Worm (Caenorhabditis elegans): Measurements from ENCODE around the gene mpk-2.

Gene mpk-2

ce11 chrII:5103784-5104457 lies at the start of gene mpk-2, which contains the start of gene C04G6.11:
Gene mpk-2, plus strand, starts transcription at chrII:5104118.
Gene C04G6.11, minus strand, starts transcription at chrII:5103834.
- TF ChIP-seq blmp-1 (tag; optimal IDR thresholded peaks at IDR 0.05): peak; percentile 12
- peak; percentile 95 for TF ChIP-seq elt-2 (tag; optimal IDR thresholded peaks at IDR 0.05)
- TF ChIP-seq lin-35 (GFP tag; optimal IDR thresholded peaks at IDR 0.05): peak in 1 of 2 experiments; percentile 9
- no peak for TF ChIP-seq hlh-4 (tag; optimal IDR thresholded peaks at IDR 0.05)
- TF ChIP-seq pag-3 (tag; optimal IDR thresholded peaks at IDR 0.05; ENCODE audit: borderline replicate concordance, insufficient read depth): no peak

- TF ChIP-seq C34B4.2 (tag; optimal IDR thresholded peaks at IDR 0.05): no peak
- TF ChIP-seq egl-27 (tag; optimal IDR thresholded peaks at IDR 0.05): peak in 1 of 2 experiments; percentile 36
- TF ChIP-seq mab-9 (GFP tag; IDR thresholded peaks at IDR 0.05): peak; percentile 53; the same call in 1 of the 2 replicates
- TF ChIP-seq mep-1 (tag; optimal IDR thresholded peaks at IDR 0.05): peak; percentile 95
- no peak for TF ChIP-seq hlh-4 (tag; optimal IDR thresholded peaks at IDR 0.05)
- TF ChIP-seq elt-2 (tag; optimal IDR thresholded peaks at IDR 0.05): peak; percentile 99
- peak; percentile 96 for TF ChIP-seq rnt-1 (tag; optimal IDR thresholded peaks at IDR 0.05)
- peak; percentile 89 to 97 (median 94) for TF ChIP-seq ceh-82 (tag; optimal IDR thresholded peaks at IDR 0.05)
- peak; percentile 72 for TF ChIP-seq nhr-11 (tag; optimal IDR thresholded peaks at IDR 0.05)
- peak; percentile 93 for TF ChIP-seq xbp-1 (tag; optimal IDR thresholded peaks at IDR 0.05)
- TF ChIP-seq grh-1 (GFP tag; IDR thresholded peaks at IDR 0.05): peak; percentile 92
- peak; percentile 80 for TF ChIP-seq C04F5.9 (tag; optimal IDR thresholded peaks at IDR 0.05)
- TF ChIP-seq blmp-1 (tag; optimal IDR thresholded peaks at IDR 0.05): peak; percentile 87
- TF ChIP-seq nhr-76 (tag; optimal IDR thresholded peaks at IDR 0.05): no peak
- TF ChIP-seq nhr-85 (tag): peak; percentile 96
- TF ChIP-seq tlp-1 (tag; optimal IDR thresholded peaks at IDR 0.05): no peak
- TF ChIP-seq swsn-7 (tag; optimal IDR thresholded peaks at IDR 0.05): peak; percentile 93
- TF ChIP-seq mef-2 (tag; optimal IDR thresholded peaks at IDR 0.05): peak; percentile 17
- TF ChIP-seq egl-13 (tag; optimal IDR thresholded peaks at IDR 0.05): peak; percentile 69
- peak; percentile 95 to 96 for TF ChIP-seq efl-1 (optimal IDR thresholded peaks at IDR 0.05)
- TF ChIP-seq efl-1 (GFP tag; optimal IDR thresholded peaks at IDR 0.05 in 1 of 2): peak; percentile 93 to 99
- peak; percentile 93 for TF ChIP-seq isw-1 (GFP tag; IDR thresholded peaks at IDR 0.05)
- TF ChIP-seq nhr-12 (tag; optimal IDR thresholded peaks at IDR 0.05): no peak
- peak in 1 of 2 experiments; percentile 90 for TF ChIP-seq mdl-1 (tag; optimal IDR thresholded peaks at IDR 0.05)
- TF ChIP-seq dpl-1 (GFP tag; optimal IDR thresholded peaks at IDR 0.05): peak; percentile 93 to 94 (median 94)
- no peak for TF ChIP-seq ceh-63 (GFP tag; optimal IDR thresholded peaks at IDR 0.05)
- no peak for TF ChIP-seq pag-3 (tag; optimal IDR thresholded peaks at IDR 0.05; ENCODE audit: borderline replicate concordance, insufficient read depth)
- peak; percentile 85 for TF ChIP-seq irx-1 (tag; optimal IDR thresholded peaks at IDR 0.05)
- TF ChIP-seq lsy-2 (tag; optimal IDR thresholded peaks at IDR 0.05): peak; percentile 99 to 100
- peak; percentile 48 for TF ChIP-seq sox-4 (tag; optimal IDR thresholded peaks at IDR 0.05)
- no peak for TF ChIP-seq efl-3 (GFP tag; optimal IDR thresholded peaks at IDR 0.05)
- peak; percentile 99 for TF ChIP-seq unc-130 (tag; optimal IDR thresholded peaks at IDR 0.05)
- TF ChIP-seq ets-5 (GFP tag; IDR thresholded peaks at IDR 0.05): no peak
- TF ChIP-seq zag-1 (tag; optimal IDR thresholded peaks at IDR 0.05): peak; percentile 17
- peak; percentile 98 for TF ChIP-seq snu-23 (GFP tag; optimal IDR thresholded peaks at IDR 0.05)
- peak; percentile 98 for TF ChIP-seq C16A3.4 (tag; optimal IDR thresholded peaks at IDR 0.05)
- TF ChIP-seq nhr-77 (tag; optimal IDR thresholded peaks at IDR 0.05): peak; percentile 95
- peak; percentile 75 for TF ChIP-seq F16B12.6 (tag; optimal IDR thresholded peaks at IDR 0.05)
- no peak for TF ChIP-seq hlh-17 (GFP tag; optimal IDR thresholded peaks at IDR 0.05; ENCODE audit: borderline replicate concordance)
- TF ChIP-seq lir-3 (tag; optimal IDR thresholded peaks at IDR 0.05; ENCODE audit: poor library complexity): peak; percentile 81
- no peak for TF ChIP-seq ceh-90 (tag; optimal IDR thresholded peaks at IDR 0.05)
- no peak for TF ChIP-seq alr-1 (tag; optimal IDR thresholded peaks at IDR 0.05; ENCODE audit: borderline replicate concordance)
- TF ChIP-seq nhr-20 (tag; optimal IDR thresholded peaks at IDR 0.05): peak; percentile 97
- peak; percentile 95 to 98 for TF ChIP-seq lin-35 (GFP tag; optimal IDR thresholded peaks at IDR 0.05)
- TF ChIP-seq zip-4 (GFP tag; optimal IDR thresholded peaks at IDR 0.05): peak; percentile 78
- peak; percentile 93 for TF ChIP-seq snpc-4 (tag; optimal IDR thresholded peaks at IDR 0.05)
- peak in 1 of 2 experiments; percentile 78 for TF ChIP-seq ztf-11 (tag; optimal IDR thresholded peaks at IDR 0.05)
Observed at ce11 chrII:5055129-5055666, 48.7 kb upstream of the mpk-2 start, which contains the start of the genes ify-1 and rpl-22. Gene ify-1, minus strand, starts transcription at chrII:5055179. Gene rpl-22, plus strand, starts transcription at chrII:5055616.
